Worm (Caenorhabditis elegans) whole organism, L3 larva: ENCODE results near the gene abu-1.

Experiments used
- jun-1 ChIP-seq: fragments of 150-350 bp; optimal IDR thresholded peaks from 2 replicates; lab custom pipeline; 2014; ENCODE audit warnings: missing biosample characterization, missing genetic modification reagents, missing genetic modification characterization
- unc-62 ChIP-seq: fragments of 150-350 bp; sonication (generic microtip); optimal IDR thresholded peaks from 4 replicates; lab custom pipeline; 2014; ENCODE audit warnings: missing biosample characterization, missing genetic modification reagents, missing genetic modification characterization

- TF ChIP-seq jun-1 (tag; lab: Kevin White, UChicago) (no peak), unc-62 (no peak)
Observed at ce11 chrV:10395173-10395766, 13.6 kb upstream of the abu-1 start, which contains the start of the genes col-151 and ugt-1.
